Worm (Caenorhabditis elegans): ENCODE measurements around the gene col-121.

DNA sequence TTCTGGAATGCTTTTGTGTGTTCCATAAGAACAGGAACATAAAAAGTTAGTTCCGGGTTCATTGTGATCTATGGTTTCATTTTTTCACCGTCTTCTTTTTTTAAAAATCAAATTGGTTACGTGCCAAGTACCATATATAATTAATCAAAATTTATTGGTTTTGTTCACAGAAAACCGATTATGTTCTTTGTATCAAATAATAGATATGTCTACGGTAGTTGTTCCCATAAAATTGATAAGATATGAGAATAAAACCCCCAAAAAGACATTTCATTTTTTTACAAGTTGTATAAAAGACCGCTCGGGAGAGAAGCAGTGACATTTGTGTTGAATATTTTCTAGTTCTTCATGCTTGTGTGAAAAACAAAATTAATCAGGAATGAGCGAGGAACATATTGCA is 14.9 kb downstream of the col-121 start, which contains the start of gene C10C5.5:
- TF ChIP-seq lin-13 (GFP tag; optimal IDR thresholded peaks at IDR 0.05): no peak
- TF ChIP-seq ztf-4 (tag; optimal IDR thresholded peaks at IDR 0.05): no peak
- no peak for TF ChIP-seq lsy-2 (tag; optimal IDR thresholded peaks at IDR 0.05)
- no peak for TF ChIP-seq sem-4 (tag; optimal IDR thresholded peaks at IDR 0.05)
- no peak for TF ChIP-seq nhr-237 (tag; optimal IDR thresholded peaks at IDR 0.05)
- no peak for TF ChIP-seq nhr-12 (tag; optimal IDR thresholded peaks at IDR 0.05)
- TF ChIP-seq ama-1 (optimal IDR thresholded peaks at IDR 0.05): no peak

All from whole organism, L2 larva.